Fruit fly (Drosophila melanogaster): ENCODE data around the gene Prx4.

The Prx4 gene

dm6 chr3L:3017156-3017555 is 25.0 kb upstream of the Prx4 start, which contains the start of gene CG32487:
Gene CG32487 (minus strand): TSS chr3L:3017256.
- TF ChIP-seq CG6276 (GFP tag; optimal IDR thresholded peaks at IDR 0.05): no peak
- no peak for TF ChIP-seq spab (GFP tag; optimal IDR thresholded peaks at IDR 0.05)
- no peak for TF ChIP-seq fkh (GFP tag; optimal IDR thresholded peaks at IDR 0.05)
- TF ChIP-seq fd85E (GFP tag; optimal IDR thresholded peaks at IDR 0.05): no peak
- TF ChIP-seq CG8319 (GFP tag; optimal IDR thresholded peaks at IDR 0.05): no peak
- TF ChIP-seq Gug (GFP tag; IDR thresholded peaks at IDR 0.05): no peak
- TF ChIP-seq Blimp-1 (GFP tag; optimal IDR thresholded peaks at IDR 0.05): no peak
- no peak for TF ChIP-seq fd59A (GFP tag; optimal IDR thresholded peaks at IDR 0.05)
- no peak for TF ChIP-seq CG16779 (tag; optimal IDR thresholded peaks at IDR 0.05)
- TF ChIP-seq Eip75B (GFP tag; optimal IDR thresholded peaks at IDR 0.05): no peak
- no peak for TF ChIP-seq vri (GFP tag; optimal IDR thresholded peaks at IDR 0.05)
- TF ChIP-seq Ets21C (GFP tag; optimal IDR thresholded peaks at IDR 0.05): no peak

dm6 chr3L:3026421-3026820 is 15.7 kb upstream of the Prx4 start, which contains the start of gene aly:
Gene aly (minus strand): TSS chr3L:3026521.
- TF ChIP-seq salr (GFP tag; optimal IDR thresholded peaks at IDR 0.05): no peak
- TF ChIP-seq CG8119 (GFP tag; IDR thresholded peaks at IDR 0.05): no peak
- TF ChIP-seq CG32006 (GFP tag; optimal IDR thresholded peaks at IDR 0.05): no peak
- no peak for TF ChIP-seq Sox102F (GFP tag; optimal IDR thresholded peaks at IDR 0.05)
- no peak for TF ChIP-seq Smox (GFP tag; optimal IDR thresholded peaks at IDR 0.05)
- no peak for TF ChIP-seq Ets21C (GFP tag; optimal IDR thresholded peaks at IDR 0.05)
- TF ChIP-seq esn (GFP tag; optimal IDR thresholded peaks at IDR 0.05): no peak
- no peak for TF ChIP-seq fd85E (GFP tag; optimal IDR thresholded peaks at IDR 0.05)
- no peak for TF ChIP-seq net (GFP tag; optimal IDR thresholded peaks at IDR 0.05)
- TF ChIP-seq Eip93F (GFP tag; optimal IDR thresholded peaks at IDR 0.05): no peak
- TF ChIP-seq Hr38 (GFP tag; optimal IDR thresholded peaks at IDR 0.05): no peak
- no peak for TF ChIP-seq lz (GFP tag; optimal IDR thresholded peaks at IDR 0.05)
- TF ChIP-seq cyc (GFP tag; optimal IDR thresholded peaks at IDR 0.05): no peak
- no peak for TF ChIP-seq achi (GFP tag; optimal IDR thresholded peaks at IDR 0.05)
- no peak for TF ChIP-seq svp (GFP tag)
- TF ChIP-seq CG6808 (GFP tag; optimal IDR thresholded peaks at IDR 0.05): no peak
- TF ChIP-seq CG3032 (tag; optimal IDR thresholded peaks at IDR 0.05): no peak
- TF ChIP-seq dac (GFP tag; optimal IDR thresholded peaks at IDR 0.05): no peak
- no peak for TF ChIP-seq CG6163 (GFP tag; IDR thresholded peaks at IDR 0.05)
- no peak for TF ChIP-seq CG11762 (GFP tag; optimal IDR thresholded peaks at IDR 0.05; ENCODE audit: insufficient read depth)

dm6 chr3L:3034779-3035643 is 7.1 kb upstream of the Prx4 start, which contains the start of gene CG2162:
Gene CG2162 (plus strand): TSS chr3L:3035196.
- TF ChIP-seq CG6276 (GFP tag; optimal IDR thresholded peaks at IDR 0.05): no peak
- peak; percentile 7 for TF ChIP-seq Ets96B (tag; optimal IDR thresholded peaks at IDR 0.05)
- TF ChIP-seq dsx (GFP tag; optimal IDR thresholded peaks at IDR 0.05; ENCODE audit: poor library complexity, severe bottlenecking): peak; percentile 81
- TF ChIP-seq fkh (GFP tag; optimal IDR thresholded peaks at IDR 0.05): peak; percentile 50
- no peak for TF ChIP-seq Smox (GFP tag; optimal IDR thresholded peaks at IDR 0.05)
- TF ChIP-seq CG15336 (GFP tag; IDR thresholded peaks at IDR 0.05): no peak
- peak; percentile 49 for TF ChIP-seq Sox14 (GFP tag; optimal IDR thresholded peaks at IDR 0.05)
- TF ChIP-seq vri (GFP tag; optimal IDR thresholded peaks at IDR 0.05): peak; percentile 35
- TF ChIP-seq fd85E (GFP tag; optimal IDR thresholded peaks at IDR 0.05): peak; percentile 34
- no peak for TF ChIP-seq Eip93F (GFP tag; optimal IDR thresholded peaks at IDR 0.05)
- TF ChIP-seq CG6808 (GFP tag; optimal IDR thresholded peaks at IDR 0.05): peak; percentile 2
- peak; percentile 55 for TF ChIP-seq Eip78C (GFP tag)
- TF ChIP-seq CG6854 (GFP tag; optimal IDR thresholded peaks at IDR 0.05): peak; percentile 43
- TF ChIP-seq esn (GFP tag; optimal IDR thresholded peaks at IDR 0.05): no peak
- no peak for TF ChIP-seq pdm3 (GFP tag; optimal IDR thresholded peaks at IDR 0.05)
- TF ChIP-seq CG3919 (GFP tag; optimal IDR thresholded peaks at IDR 0.05): peak; percentile 31
- no peak for TF ChIP-seq CG6792 (GFP tag; optimal IDR thresholded peaks at IDR 0.05)
- no peak for TF ChIP-seq Lpt (GFP tag; optimal IDR thresholded peaks at IDR 0.05)
- peak; percentile 23 to 42 for TF ChIP-seq ss (GFP tag; optimal IDR thresholded peaks at IDR 0.05)

Data from whole organism, prepupa.